Worm (Caenorhabditis elegans) whole organism, L1 larva: ENCODE results near the gene T26A5.2.
"Not testable (repeated sequence)": the region's sequence is repeated elsewhere in the genome, so short reads cannot be mapped to it uniquely, and the experiment has no call there.

Experiments
- C04F5.9 ChIP-seq: sonication (generic microtip); optimal IDR thresholded peaks from 2 replicates; lab custom pipeline; 2016; ENCODE audit warnings: missing genetic modification characterization, missing compliant biosample characterization
- C16A3.4 ChIP-seq: fragments of 150-350 bp; optimal IDR thresholded peaks from 2 replicates; lab custom pipeline; 2014; ENCODE audit warnings: missing biosample characterization, missing genetic modification characterization
- C34B4.2 ChIP-seq: sonication (generic microtip); optimal IDR thresholded peaks from 2 replicates; lab custom pipeline; 2017; ENCODE audit warnings: mild to moderate bottlenecking, missing genetic modification characterization, missing compliant biosample characterization
- F16B12.6 ChIP-seq: fragments of 150-350 bp; optimal IDR thresholded peaks from 2 replicates; lab custom pipeline; 2014; ENCODE audit warnings: missing biosample characterization, missing genetic modification characterization
- Y116A8C.19 ChIP-seq: sonication (generic microtip); optimal IDR thresholded peaks from 2 replicates; lab custom pipeline; 2016; ENCODE audit warnings: missing compliant biosample characterization, missing genetic modification characterization, borderline replicate concordance
- aly-2 ChIP-seq: fragments of 150-350 bp; optimal IDR thresholded peaks from 2 replicates; lab custom pipeline; 2014; ENCODE audit warnings: missing biosample characterization, missing genetic modification characterization
- blmp-1 ChIP-seq: fragments of 150-350 bp; optimal IDR thresholded peaks from 2 replicates; lab custom pipeline; 2014; ENCODE audit warnings: missing biosample characterization, missing genetic modification characterization
- efl-1 ChIP-seq, 4 experiments: fragments of 150-350 bp; optimal IDR thresholded peaks in 3 of 4; peaks in 1 of 4; 1 replicate in 1 of 4; 2 replicates in 3 of 4; lab custom pipeline; 2014; ENCODE audit warnings: missing biosample characterization in 2 of 4, missing genetic modification characterization in 2 of 4, missing genetic modification reagents in 2 of 4
- efl-3 ChIP-seq: fragments of 200-800 bp; sonication (Bioruptor generic); optimal IDR thresholded peaks from 2 replicates; lab custom pipeline; 2018; ENCODE audit warnings: mild to moderate bottlenecking, missing genetic modification characterization, missing compliant biosample characterization
- elt-2 ChIP-seq: sonication (generic microtip); optimal IDR thresholded peaks from 2 replicates; lab custom pipeline; 2016; ENCODE audit warnings: missing genetic modification characterization, mild to moderate bottlenecking, inconsistent platforms, missing compliant biosample characterization, missing genetic modification reagents
- elt-3 ChIP-seq, 6 experiments: fragments of 150-350 bp in 1 of 6; sonication (generic microtip); optimal IDR thresholded peaks; 2 replicates each; lab custom pipeline; 2017 to 2018; ENCODE audit warnings: missing biosample characterization in 6 of 6, missing genetic modification characterization in 6 of 6, inconsistent platforms in 1 of 6
- fkh-4 ChIP-seq: sonication (generic microtip); optimal IDR thresholded peaks from 2 replicates; lab custom pipeline; 2016; ENCODE audit warnings: missing compliant biosample characterization, missing genetic modification characterization, borderline replicate concordance
- fos-1 ChIP-seq: fragments of 150-350 bp; optimal IDR thresholded peaks from 2 replicates; lab custom pipeline; 2014; ENCODE audit warnings: missing biosample characterization, missing genetic modification characterization
- grh-1 ChIP-seq: fragments of 200-800 bp; sonication (Bioruptor generic); IDR thresholded peaks from 2 replicates; pipeline ENCODE4 v1.3.6; 2022; ENCODE audit warnings: missing genetic modification reagents, missing genetic modification characterization, missing compliant biosample characterization
- hlh-4 ChIP-seq: sonication (generic microtip); optimal IDR thresholded peaks from 2 replicates; lab custom pipeline; 2016; ENCODE audit warnings: mild to moderate bottlenecking, missing genetic modification characterization, missing compliant biosample characterization
- irx-1 ChIP-seq: sonication (generic microtip); optimal IDR thresholded peaks from 2 replicates; lab custom pipeline; 2016; ENCODE audit warnings: missing genetic modification characterization, missing compliant biosample characterization
- jun-1 ChIP-seq: fragments of 150-350 bp; optimal IDR thresholded peaks from 2 replicates; lab custom pipeline; 2014; ENCODE audit warnings: missing biosample characterization, missing genetic modification reagents, missing genetic modification characterization
- lin-14 ChIP-seq: fragments of 200-800 bp; sonication (Bioruptor generic); optimal IDR thresholded peaks from 2 replicates; lab custom pipeline; 2018; ENCODE audit warnings: mild to moderate bottlenecking, missing genetic modification characterization, moderate library complexity, missing compliant biosample characterization
- lsy-2 ChIP-seq, 2 experiments: fragments of 150-350 bp; optimal IDR thresholded peaks; 2 replicates each; lab custom pipeline; 2014; ENCODE audit warnings: missing biosample characterization in 2 of 2, missing genetic modification characterization in 2 of 2
- mef-2 ChIP-seq: fragments of 150-350 bp; optimal IDR thresholded peaks from 2 replicates; lab custom pipeline; 2014; ENCODE audit warnings: missing biosample characterization, missing genetic modification characterization
- nhr-237 ChIP-seq: fragments of 150-350 bp; optimal IDR thresholded peaks from 2 replicates; lab custom pipeline; 2014; ENCODE audit warnings: missing biosample characterization, missing genetic modification characterization
- nhr-71 ChIP-seq: sonication (generic microtip); optimal IDR thresholded peaks from 2 replicates; lab custom pipeline; 2016; ENCODE audit warnings: mild to moderate bottlenecking, missing genetic modification characterization, moderate library complexity, missing compliant biosample characterization
- nhr-77 ChIP-seq: fragments of 150-350 bp; optimal IDR thresholded peaks from 2 replicates; lab custom pipeline; 2014; ENCODE audit warnings: missing biosample characterization, missing genetic modification characterization
- nhr-85 ChIP-seq: sonication (generic microtip); peaks from one replicate; lab custom pipeline; 2016; ENCODE audit warnings: missing genetic modification characterization, inconsistent platforms, missing compliant biosample characterization
- nhr-90 ChIP-seq: sonication (generic microtip); optimal IDR thresholded peaks from 2 replicates; lab custom pipeline; 2016; ENCODE audit warnings: mild to moderate bottlenecking, missing genetic modification characterization, missing compliant biosample characterization; ENCODE audit not compliant: poor library complexity
- pax-3 ChIP-seq: fragments of 200-800 bp; sonication (Bioruptor generic); optimal IDR thresholded peaks from 2 replicates; lab custom pipeline; 2018; ENCODE audit warnings: mild to moderate bottlenecking, missing genetic modification characterization, moderate library complexity, missing compliant biosample characterization
- pqm-1 ChIP-seq: sonication (generic microtip); optimal IDR thresholded peaks from 3 replicates; lab custom pipeline; 2017; ENCODE audit warnings: missing biosample characterization, missing genetic modification characterization
- rnt-1 ChIP-seq: sonication (generic microtip); optimal IDR thresholded peaks from 2 replicates; lab custom pipeline; 2016; ENCODE audit warnings: mild to moderate bottlenecking, missing genetic modification characterization, moderate library complexity, missing compliant biosample characterization
- snpc-4 ChIP-seq: fragments of 150-350 bp; optimal IDR thresholded peaks from 2 replicates; lab custom pipeline; 2014; ENCODE audit warnings: missing biosample characterization, missing genetic modification characterization
- snu-23 ChIP-seq: sonication (generic microtip); optimal IDR thresholded peaks from 2 replicates; lab custom pipeline; 2016; ENCODE audit warnings: missing genetic modification characterization, missing compliant biosample characterization
- sptf-1 ChIP-seq: fragments of 150-350 bp; optimal IDR thresholded peaks from 2 replicates; lab custom pipeline; 2014; ENCODE audit warnings: missing biosample characterization, missing genetic modification characterization
- unc-62 ChIP-seq: fragments of 150-350 bp; optimal IDR thresholded peaks from 2 replicates; lab custom pipeline; 2014; ENCODE audit warnings: missing biosample characterization, missing genetic modification reagents, missing genetic modification characterization
- unc-98 ChIP-seq: fragments of 200-800 bp; sonication (Bioruptor generic); IDR thresholded peaks from 2 replicates; pipeline ENCODE4 v1.3.6; 2022; ENCODE audit warnings: missing genetic modification characterization, missing compliant biosample characterization
- zag-1 ChIP-seq: fragments of 150-350 bp; optimal IDR thresholded peaks from 2 replicates; lab custom pipeline; 2014; ENCODE audit warnings: missing biosample characterization, missing genetic modification characterization

The T26A5.2 gene

ce11 chrIII:6509301-6509700 lies 42.2 kb downstream of the T26A5.2 start (continued):
- TF ChIP-seq F16B12.6 (tag; lab: Kevin White, UChicago): no peak
- TF ChIP-seq nhr-237 (tag; lab: Kevin White, UChicago): no peak
- no peak for TF ChIP-seq C04F5.9 (tag; lab: Kevin White, UChicago)
- TF ChIP-seq aly-2 (tag; lab: Kevin White, UChicago): no peak
- no peak for TF ChIP-seq sptf-1 (tag; lab: Kevin White, UChicago)
- peak; percentile 26 for TF ChIP-seq lin-14 (GFP tag; lab: Kevin White, UChicago)
- TF ChIP-seq efl-3 (GFP tag; lab: Kevin White, UChicago): no peak
- peak in 2 of 6 experiments; percentile 31 to 93 for TF ChIP-seq elt-3 (tag; optimal IDR thresholded peaks at IDR 0.05; lab: Kevin White, UChicago)
- no peak for TF ChIP-seq pax-3 (tag; lab: Kevin White, UChicago)
- TF ChIP-seq pqm-1: no peak
- peak; percentile 31 for TF ChIP-seq nhr-90
- TF ChIP-seq irx-1: no peak
- no peak for TF ChIP-seq snpc-4 (tag; lab: Kevin White, UChicago)
- TF ChIP-seq rnt-1 (tag; lab: Kevin White, UChicago): no peak
- TF ChIP-seq hlh-4 (tag; lab: Kevin White, UChicago): no peak
- no peak for TF ChIP-seq Y116A8C.19
- no peak for TF ChIP-seq efl-1 (optimal IDR thresholded peaks at IDR 0.05; lab: Kevin White, UChicago)
- peak in 1 of 2 experiments; percentile 5 for TF ChIP-seq efl-1 (GFP tag; optimal IDR thresholded peaks at IDR 0.05 in 1 of 2; lab: Kevin White, UChicago)
- TF ChIP-seq blmp-1: peak; percentile 29
- TF ChIP-seq snu-23 (GFP tag; lab: Kevin White, UChicago): no peak
- TF ChIP-seq, all 84 proteins: peak for 10

- TF ChIP-seq efl-1 (optimal IDR thresholded peaks at IDR 0.05; lab: Kevin White, UChicago): not testable (repeated sequence)
- TF ChIP-seq efl-1 (GFP tag; optimal IDR thresholded peaks at IDR 0.05 in 1 of 2; lab: Kevin White, UChicago): peak in 1 of 2 experiments; percentile 20
Measured at ce11 chrIII:6513759-6514158, 46.7 kb downstream of the T26A5.2 start.

- no peak for TF ChIP-seq C16A3.4 (tag; lab: Kevin White, UChicago)
- no peak for TF ChIP-seq nhr-90
- TF ChIP-seq lsy-2 (tag; optimal IDR thresholded peaks at IDR 0.05; lab: Kevin White, UChicago): no peak
- no peak for TF ChIP-seq nhr-77 (tag; lab: Kevin White, UChicago)
- no peak for TF ChIP-seq lin-14 (GFP tag; lab: Kevin White, UChicago)
- no peak for TF ChIP-seq C34B4.2 (tag; lab: Kevin White, UChicago)
- TF ChIP-seq fos-1 (tag; lab: Kevin White, UChicago): no peak
- no peak for TF ChIP-seq elt-3 (tag; optimal IDR thresholded peaks at IDR 0.05; lab: Kevin White, UChicago)
- TF ChIP-seq grh-1 (GFP tag; lab: Robert Waterston, UW): no peak
- no peak for TF ChIP-seq unc-98 (GFP tag; lab: Robert Waterston, UW)
- TF ChIP-seq zag-1: no peak
- TF ChIP-seq nhr-71 (tag; lab: Kevin White, UChicago): no peak
- no peak for TF ChIP-seq aly-2 (tag; lab: Kevin White, UChicago)
- TF ChIP-seq unc-62: no peak
- TF ChIP-seq jun-1: no peak
- TF ChIP-seq elt-2 (tag; lab: Kevin White, UChicago): no peak
- TF ChIP-seq mef-2 (tag; lab: Kevin White, UChicago): no peak
- TF ChIP-seq nhr-85: no peak
- TF ChIP-seq irx-1: no peak
- TF ChIP-seq, all 84 proteins: peak for 0
Measured at ce11 chrIII:6514673-6515072, 47.6 kb downstream of the T26A5.2 start, which contains the start of gene acr-5. TSS of gene acr-5 (minus strand) at chrIII:6514773.

ce11 chrIII:6519949-6520348 lies 52.8 kb downstream of the T26A5.2 start, which contains the start of gene C09E7.10:
TSS of gene C09E7.10 (minus strand) at chrIII:6520049.
- TF ChIP-seq fkh-4 (no peak), elt-2 (tag; lab: Kevin White, UChicago) (no peak)
